Worm (Caenorhabditis elegans) whole organism, midembryonic: ENCODE results near the gene fbxa-143.

ENCODE experiments used
- cog-1 ChIP-seq: sonication (generic microtip); optimal IDR thresholded peaks from 2 replicates; lab custom pipeline; 2016; ENCODE audit warnings: missing genetic modification characterization, missing compliant biosample characterization
- flt-1 ChIP-seq: fragments of 200-800 bp; sonication (Bioruptor generic); IDR thresholded peaks from 2 replicates; pipeline ENCODE4 v1.3.6; 2022; ENCODE audit warnings: missing genetic modification characterization, missing compliant biosample characterization
- tab-1 ChIP-seq: fragments of 200-800 bp; sonication (Bioruptor generic); IDR thresholded peaks from 2 replicates; pipeline ENCODE4 v1.3.6; 2022; ENCODE audit warnings: missing genetic modification characterization, missing compliant biosample characterization
- ztf-23 ChIP-seq: fragments of 200-800 bp; sonication (Bioruptor generic); IDR thresholded peaks from 2 replicates; pipeline ENCODE4 v1.3.6; 2022; ENCODE audit warnings: missing genetic modification reagents, missing genetic modification characterization, missing compliant biosample characterization

DNA sequence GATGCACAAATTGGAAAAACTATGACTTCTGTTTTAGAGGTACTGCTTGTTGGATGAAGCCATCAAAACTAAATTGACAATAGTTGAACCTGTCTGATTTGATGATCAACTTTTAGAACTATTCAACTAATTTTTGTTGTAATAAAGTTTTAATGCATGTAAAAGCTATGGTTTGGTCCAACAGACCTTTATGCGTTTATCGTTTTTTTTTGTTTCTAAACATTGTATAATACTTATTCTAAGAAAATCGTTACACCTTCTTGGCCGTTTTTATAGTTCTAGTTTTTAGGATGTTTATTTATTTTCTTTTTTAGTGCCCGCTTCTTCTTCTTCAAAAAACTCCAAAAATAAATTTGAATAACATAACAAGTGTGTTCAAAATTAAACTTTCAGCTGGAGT lies 36.4 kb upstream of the fbxa-143 start, which contains the start of gene F10A3.12:
- TF ChIP-seq ztf-23 (GFP tag; lab: Robert Waterston, UW) (no peak), tab-1 (no peak), flt-1 (GFP tag; lab: Robert Waterston, UW) (no peak), cog-1 (tag; lab: Kevin White, UChicago) (no peak)
